Worm (Caenorhabditis elegans): Measurements from ENCODE around the gene F38B2.4.

ce11 chrX:11241479-11241878 lies 46.0 kb downstream of the F38B2.4 start:
- no peak for TF ChIP-seq him-1 (tag; optimal IDR thresholded peaks at IDR 0.05)
- TF ChIP-seq W03F9.2 (tag; optimal IDR thresholded peaks at IDR 0.05): no peak
- no peak for TF ChIP-seq dao-5 (tag; optimal IDR thresholded peaks at IDR 0.05)
